Worm (Caenorhabditis elegans) whole organism, L4 larva: ENCODE results near the gene D1005.6.

Source experiments
- D1046.2 ChIP-seq: fragments of 200-800 bp; sonication (Bioruptor generic); IDR thresholded peaks from 2 replicates; pipeline ENCODE4 v1.3.6; 2022; ENCODE audit warnings: missing genetic modification characterization, missing compliant biosample characterization
- F10B5.3 ChIP-seq: sonication (generic microtip); optimal IDR thresholded peaks from 2 replicates; lab custom pipeline; 2016; ENCODE audit warnings: mild to moderate bottlenecking, missing genetic modification characterization, missing compliant biosample characterization
- F37D6.2 ChIP-seq: sonication (generic microtip); optimal IDR thresholded peaks from 2 replicates; lab custom pipeline; 2016; ENCODE audit warnings: mild to moderate bottlenecking, missing genetic modification characterization, missing compliant biosample characterization
- F44E2.7 ChIP-seq: fragments of 200-800 bp; sonication (Bioruptor generic); IDR thresholded peaks from 2 replicates; pipeline ENCODE4 v2.1.2; 2022; ENCODE audit warnings: missing genetic modification characterization, missing compliant biosample characterization
- F49E8.2 ChIP-seq: sonication (generic microtip); optimal IDR thresholded peaks from 2 replicates; lab custom pipeline; 2016; ENCODE audit warnings: missing compliant biosample characterization, mild to moderate bottlenecking, missing genetic modification characterization, borderline replicate concordance
- T26A8.4 ChIP-seq: fragments of 200-800 bp; sonication (Bioruptor generic); IDR thresholded peaks from 2 replicates; pipeline ENCODE4 v1.3.6; 2022; ENCODE audit warnings: missing genetic modification characterization, missing compliant biosample characterization
- Y105C5A.15 ChIP-seq: fragments of 200-800 bp; sonication (Bioruptor generic); IDR thresholded peaks from 2 replicates; pipeline ENCODE4 v1.3.6; 2022; ENCODE audit warnings: missing genetic modification characterization, missing compliant biosample characterization
- Y48G9A.11 ChIP-seq: fragments of 200-800 bp; sonication (Bioruptor generic); IDR thresholded peaks from 2 replicates; pipeline ENCODE4 v1.3.6; 2022; ENCODE audit warnings: missing genetic modification reagents, missing genetic modification characterization, missing compliant biosample characterization
- ceh-20 ChIP-seq: fragments of 200-800 bp; sonication (Bioruptor generic); IDR thresholded peaks from 2 replicates; pipeline ENCODE4 v1.3.6; 2022; ENCODE audit warnings: missing genetic modification reagents, missing genetic modification characterization, missing compliant biosample characterization
- ceh-28 ChIP-seq: fragments of 150-350 bp; optimal IDR thresholded peaks from 2 replicates; lab custom pipeline; 2014; ENCODE audit warnings: missing biosample characterization, missing genetic modification reagents, missing genetic modification characterization
- ceh-32 ChIP-seq: sonication (generic microtip); optimal IDR thresholded peaks from 2 replicates; lab custom pipeline; 2016; ENCODE audit warnings: mild to moderate bottlenecking, missing genetic modification characterization, missing compliant biosample characterization; ENCODE audit not compliant: poor library complexity
- ceh-44 ChIP-seq: fragments of 200-800 bp; sonication (Bioruptor generic); IDR thresholded peaks from 2 replicates; pipeline ENCODE4 v1.3.6; 2022; ENCODE audit warnings: missing genetic modification reagents, missing genetic modification characterization, missing compliant biosample characterization
- ceh-82 ChIP-seq: sonication (generic microtip); optimal IDR thresholded peaks from 2 replicates; lab custom pipeline; 2017; ENCODE audit warnings: missing biosample characterization, missing genetic modification characterization
- cey-2 ChIP-seq: sonication (generic microtip); optimal IDR thresholded peaks from 3 replicates; lab custom pipeline; 2017; ENCODE audit warnings: missing genetic modification characterization, mild to moderate bottlenecking, missing compliant biosample characterization, antibody characterized with exemption, borderline replicate concordance; ENCODE audit not compliant: insufficient read depth
- ctbp-1 ChIP-seq: fragments of 200-800 bp; sonication (Bioruptor generic); IDR thresholded peaks from 2 replicates; pipeline ENCODE4 v1.3.6; 2022; ENCODE audit warnings: missing genetic modification reagents, missing genetic modification characterization, missing compliant biosample characterization
- daf-12 ChIP-seq: fragments of 150-350 bp; optimal IDR thresholded peaks from 2 replicates; lab custom pipeline; 2014; ENCODE audit warnings: missing biosample characterization, missing genetic modification reagents, missing genetic modification characterization
- daf-19 ChIP-seq: fragments of 200-800 bp; sonication (Bioruptor generic); conservative IDR thresholded peaks from 2 replicates; pipeline ENCODE4 v1.3.6; 2022; ENCODE audit warnings: missing genetic modification characterization, missing compliant biosample characterization
- dmd-6 ChIP-seq: fragments of 200-800 bp; sonication (Bioruptor generic); IDR thresholded peaks from 2 replicates; pipeline ENCODE4 v1.3.6; 2022; ENCODE audit warnings: missing genetic modification reagents, missing genetic modification characterization, missing compliant biosample characterization
- dmd-9 ChIP-seq: fragments of 200-800 bp; sonication (Bioruptor generic); IDR thresholded peaks from 2 replicates; pipeline ENCODE4 v1.3.6; 2022; ENCODE audit warnings: missing genetic modification reagents, missing genetic modification characterization, missing compliant biosample characterization
- dve-1 ChIP-seq: sonication (generic microtip); optimal IDR thresholded peaks from 2 replicates; lab custom pipeline; 2017; ENCODE audit warnings: antibody characterized with exemption, mild to moderate bottlenecking, missing genetic modification characterization, missing compliant biosample characterization; ENCODE audit not compliant: insufficient read depth
- egl-43 ChIP-seq: fragments of 200-800 bp; sonication (Bioruptor generic); IDR thresholded peaks from 2 replicates; pipeline ENCODE4 v1.3.6; 2022; ENCODE audit warnings: missing genetic modification reagents, missing genetic modification characterization, missing compliant biosample characterization
- gei-8 ChIP-seq: fragments of 200-800 bp; sonication (Bioruptor generic); optimal IDR thresholded peaks from 2 replicates; lab custom pipeline; 2018; ENCODE audit warnings: mild to moderate bottlenecking, missing genetic modification characterization, missing compliant biosample characterization
- hmg-1.1 ChIP-seq: fragments of 200-800 bp; sonication (Bioruptor generic); IDR thresholded peaks from 2 replicates; pipeline ENCODE4 v1.3.6; 2022; ENCODE audit warnings: missing genetic modification reagents, missing genetic modification characterization, missing compliant biosample characterization
- jun-1 ChIP-seq: fragments of 150-350 bp; optimal IDR thresholded peaks from 2 replicates; lab custom pipeline; 2014; ENCODE audit warnings: missing biosample characterization, missing genetic modification reagents, missing genetic modification characterization
- lim-7 ChIP-seq: fragments of 200-800 bp; sonication (Bioruptor generic); IDR thresholded peaks from 2 replicates; pipeline ENCODE4 v1.3.6; 2022; ENCODE audit warnings: missing genetic modification characterization, missing compliant biosample characterization
- lin-1 ChIP-seq: fragments of 200-800 bp; sonication (Bioruptor generic); IDR thresholded peaks from 2 replicates; pipeline ENCODE4 v1.3.6; 2022; ENCODE audit warnings: missing genetic modification reagents, missing genetic modification characterization, missing compliant biosample characterization
- lin-13 ChIP-seq: fragments of 150-350 bp; optimal IDR thresholded peaks from 2 replicates; lab custom pipeline; 2014; ENCODE audit warnings: missing biosample characterization, missing genetic modification reagents, missing genetic modification characterization
- lin-15B ChIP-seq: fragments of 150-350 bp; sonication (generic microtip); optimal IDR thresholded peaks from 3 replicates; lab custom pipeline; 2014; ENCODE audit warnings: missing biosample characterization, missing genetic modification characterization
- lin-39 ChIP-seq: fragments of 150-350 bp; optimal IDR thresholded peaks from 2 replicates; lab custom pipeline; 2014; ENCODE audit warnings: missing biosample characterization, missing genetic modification reagents, missing genetic modification characterization
- madf-5 ChIP-seq, 2 experiments: fragments of 200-800 bp; sonication (Bioruptor generic); IDR thresholded peaks; 2 replicates each; pipeline ENCODE4 v1.3.6; 2022; ENCODE audit warnings: missing compliant biosample characterization in 2 of 2, missing genetic modification characterization in 2 of 2
- mxl-2 ChIP-seq: fragments of 200-800 bp; sonication (Bioruptor generic); conservative IDR thresholded peaks from 2 replicates; pipeline ENCODE4 v1.3.6; 2022; ENCODE audit warnings: missing genetic modification reagents, missing genetic modification characterization, missing compliant biosample characterization
- mxl-3 ChIP-seq: fragments of 200-800 bp; sonication (Bioruptor generic); optimal IDR thresholded peaks from 2 replicates; lab custom pipeline; 2018; ENCODE audit warnings: mild to moderate bottlenecking, missing genetic modification characterization, missing compliant biosample characterization
- nhr-10 ChIP-seq: fragments of 150-350 bp; optimal IDR thresholded peaks from 2 replicates; lab custom pipeline; 2014; ENCODE audit warnings: missing biosample characterization, missing genetic modification characterization
- nhr-237 ChIP-seq: sonication (generic microtip); optimal IDR thresholded peaks from 2 replicates; lab custom pipeline; 2017; ENCODE audit warnings: missing biosample characterization, missing genetic modification characterization
- nhr-76 ChIP-seq: fragments of 150-350 bp; optimal IDR thresholded peaks from 2 replicates; lab custom pipeline; 2014; ENCODE audit warnings: missing biosample characterization, missing genetic modification characterization
- nhr-77 ChIP-seq: fragments of 150-350 bp; optimal IDR thresholded peaks from 2 replicates; lab custom pipeline; 2014; ENCODE audit warnings: missing biosample characterization, missing genetic modification characterization
- pha-4 ChIP-seq, 2 experiments: fragments of 150-350 bp in 1 of 2; fragments of 200-800 bp in 1 of 2; sonication (Bioruptor generic) in 1 of 2; IDR thresholded peaks in 1 of 2; optimal IDR thresholded peaks in 1 of 2; 2 replicates each; pipeline versions ENCODE4 v1.3.6 to Lab custom; 2014 to 2022; ENCODE audit warnings: missing genetic modification characterization in 2 of 2, missing genetic modification reagents in 2 of 2, missing biosample characterization in 1 of 2, missing compliant biosample characterization in 1 of 2
- rbr-2 ChIP-seq: sonication (generic microtip); optimal IDR thresholded peaks from 2 replicates; lab custom pipeline; 2016; ENCODE audit warnings: missing genotype, missing genetic modification characterization, missing compliant biosample characterization
- saeg-2 ChIP-seq: fragments of 200-800 bp; sonication (Bioruptor generic); IDR thresholded peaks from 2 replicates; pipeline ENCODE4 v1.3.6; 2022; ENCODE audit warnings: missing genetic modification reagents, missing genetic modification characterization, missing compliant biosample characterization
- skn-1 ChIP-seq: fragments of 150-350 bp; optimal IDR thresholded peaks from 2 replicates; lab custom pipeline; 2014; ENCODE audit warnings: missing biosample characterization, missing genetic modification characterization
- snpc-1.2 ChIP-seq: fragments of 200-800 bp; sonication (Bioruptor generic); IDR thresholded peaks from 2 replicates; pipeline ENCODE4 v1.3.6; 2022; ENCODE audit warnings: missing genetic modification reagents, missing genetic modification characterization, missing compliant biosample characterization
- spr-3 ChIP-seq: fragments of 200-800 bp; sonication (Bioruptor generic); optimal IDR thresholded peaks from 2 replicates; lab custom pipeline; 2018; ENCODE audit warnings: mild to moderate bottlenecking, missing genetic modification characterization, missing compliant biosample characterization
- tag-97 ChIP-seq: fragments of 200-800 bp; sonication (Bioruptor generic); IDR thresholded peaks from 2 replicates; pipeline ENCODE4 v1.3.6; 2022; ENCODE audit warnings: missing genetic modification characterization, missing compliant biosample characterization
- unc-39 ChIP-seq: sonication (generic microtip); optimal IDR thresholded peaks from 2 replicates; lab custom pipeline; 2017; ENCODE audit warnings: missing biosample characterization, missing genetic modification characterization
- vab-7 ChIP-seq: fragments of 200-800 bp; sonication (Bioruptor generic); IDR thresholded peaks from 2 replicates; pipeline ENCODE4 v1.3.6; 2022; ENCODE audit warnings: missing genetic modification reagents, missing genetic modification characterization, missing compliant biosample characterization
- zag-1 ChIP-seq: fragments of 150-350 bp; optimal IDR thresholded peaks from 2 replicates; lab custom pipeline; 2014; ENCODE audit warnings: missing biosample characterization, missing genetic modification characterization
- zfp-3 ChIP-seq: fragments of 200-800 bp; sonication (Bioruptor generic); conservative IDR thresholded peaks from 2 replicates; pipeline ENCODE4 v1.3.6; 2022; ENCODE audit warnings: missing genetic modification reagents, missing genetic modification characterization, missing compliant biosample characterization
- ztf-11 ChIP-seq: fragments of 150-350 bp; optimal IDR thresholded peaks from 2 replicates; lab custom pipeline; 2014; ENCODE audit warnings: missing biosample characterization, missing genetic modification characterization
- ztf-7 ChIP-seq: fragments of 150-350 bp; optimal IDR thresholded peaks from 2 replicates; lab custom pipeline; 2014; ENCODE audit warnings: missing biosample characterization, missing genetic modification characterization

The D1005.6 gene

DNA sequence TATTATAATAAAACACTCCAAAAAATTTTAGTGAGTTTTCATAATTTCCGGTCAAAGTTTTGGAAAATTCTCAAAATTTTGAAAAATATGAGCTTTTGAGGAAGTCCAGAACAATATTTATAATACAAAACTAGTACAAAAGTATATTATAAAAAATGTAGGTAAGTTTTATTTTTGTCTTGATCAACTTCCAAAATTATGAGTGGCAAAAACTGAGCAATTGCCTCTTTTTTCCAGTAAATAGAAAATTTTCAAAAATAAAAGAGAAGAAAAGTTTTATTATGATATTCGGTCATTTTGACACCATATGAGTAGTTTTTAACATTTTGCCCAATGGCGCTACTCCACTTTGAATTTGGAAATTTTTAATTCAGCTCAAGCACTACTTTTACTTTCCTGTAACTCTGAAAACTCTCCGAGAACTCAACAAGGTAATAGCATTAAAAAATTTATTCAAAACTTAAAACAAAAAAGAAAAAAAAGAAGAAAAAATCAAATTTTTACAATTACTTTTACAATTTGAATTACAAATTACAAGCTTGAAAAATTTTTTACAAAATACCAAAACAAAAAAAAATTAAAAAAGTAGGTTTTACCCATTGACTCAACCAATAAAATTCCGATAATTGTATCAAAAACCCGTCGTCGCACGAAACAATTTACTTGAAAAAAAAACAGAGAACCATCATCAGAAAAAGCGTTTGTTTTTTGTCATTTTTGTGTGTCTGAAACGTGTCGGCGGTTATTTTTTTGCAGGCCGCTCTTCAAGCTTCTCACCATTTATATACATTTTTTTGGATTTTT is 39.3 kb upstream of the D1005.6 start (continued):
- TF ChIP-seq unc-39 (tag; lab: Kevin White, UChicago) (no peak), ctbp-1 (GFP tag; lab: Robert Waterston, UW) (no peak), dmd-6 (GFP tag; lab: Robert Waterston, UW) (peak; percentile 37; the same call in 1 of the 2 replicates), saeg-2 (GFP tag; lab: Robert Waterston, UW) (no peak), nhr-10 (tag; lab: Kevin White, UChicago) (peak; percentile 84), F37D6.2 (tag; lab: Kevin White, UChicago) (no peak), pha-4 (GFP tag; IDR thresholded peaks at IDR 0.05; lab: Robert Waterston, UW) (peak; percentile 49; the same call in 1 of the 2 replicates), pha-4 (tag; optimal IDR thresholded peaks at IDR 0.05; lab: Kevin White, UChicago) (peak; percentile 86), dve-1 (tag; lab: Kevin White, UChicago) (peak; percentile 65), lim-7 (GFP tag; lab: Robert Waterston, UW) (no peak), mxl-2 (GFP tag; lab: Robert Waterston, UW) (no peak), ztf-11 (tag; lab: Kevin White, UChicago) (no peak), ceh-28 (tag; lab: Kevin White, UChicago) (no peak), jun-1 (no peak), ceh-82 (tag; lab: Kevin White, UChicago) (no peak), ceh-32 (tag; lab: Kevin White, UChicago) (no peak), hmg-1.1 (GFP tag; lab: Robert Waterston, UW) (0 out of 2 replicates have a peak, but pooled peaks have one; percentile 11), lin-1 (GFP tag; lab: Robert Waterston, UW) (no peak; the same call in none of the 2 replicates), cey-2 (tag; lab: Kevin White, UChicago) (no peak), zfp-3 (peak; percentile 91), madf-5 (GFP tag; IDR thresholded peaks at IDR 0.05; lab: Robert Waterston, UW) (0 out of 4 replicates have a peak, but pooled peaks of 1 of the 2 experiments have one; percentile 10), ceh-20 (GFP tag; lab: Robert Waterston, UW) (0 out of 2 replicates have a peak, but pooled peaks have one; percentile 8), Y48G9A.11 (GFP tag; lab: Robert Waterston, UW) (no peak), rbr-2 (tag; lab: Kevin White, UChicago) (no peak), nhr-237 (tag; lab: Kevin White, UChicago) (no peak), tag-97 (no peak), vab-7 (GFP tag; lab: Robert Waterston, UW) (0 out of 2 replicates have a peak, but pooled peaks have one; percentile 3), lin-39 (peak; percentile 51), gei-8 (GFP tag; lab: Kevin White, UChicago) (peak; percentile 25), ceh-44 (GFP tag; lab: Robert Waterston, UW) (no peak), nhr-77 (tag; lab: Kevin White, UChicago) (peak; percentile 97), lin-13 (no peak), mxl-3 (GFP tag; lab: Kevin White, UChicago) (no peak), lin-15B (tag; lab: Kevin White, UChicago) (no peak), F49E8.2 (tag; lab: Kevin White, UChicago) (no peak), F44E2.7 (GFP tag; lab: Robert Waterston, UW) (no peak), nhr-76 (tag; lab: Kevin White, UChicago) (no peak), zag-1 (tag; lab: Kevin White, UChicago) (no peak), F10B5.3 (tag; lab: Kevin White, UChicago) (no peak), dmd-9 (GFP tag; lab: Robert Waterston, UW) (peak; percentile 2; the same call in 1 of the 2 replicates), Y105C5A.15 (GFP tag; lab: Robert Waterston, UW) (no peak), skn-1 (tag; lab: Kevin White, UChicago) (no peak), D1046.2 (GFP tag; lab: Robert Waterston, UW) (no peak), T26A8.4 (GFP tag; lab: Robert Waterston, UW) (peak; percentile 84), daf-19 (no peak), snpc-1.2 (GFP tag; lab: Robert Waterston, UW) (no peak), egl-43 (no peak), ztf-7 (tag; lab: Kevin White, UChicago) (no peak), spr-3 (no peak), daf-12 (tag; lab: Kevin White, UChicago) (no peak)
